Worm (Caenorhabditis elegans) whole organism, L1 larva: Measurements from ENCODE around the gene Y17G7B.3.

ENCODE experiments used
- C04F5.9 ChIP-seq: sonication (generic microtip); optimal IDR thresholded peaks from 2 replicates; lab custom pipeline; 2016; ENCODE audit warnings: missing genetic modification characterization, missing compliant biosample characterization
- C16A3.4 ChIP-seq: fragments of 150-350 bp; optimal IDR thresholded peaks from 2 replicates; lab custom pipeline; 2014; ENCODE audit warnings: missing biosample characterization, missing genetic modification characterization
- alr-1 ChIP-seq: fragments of 200-800 bp; sonication (Bioruptor generic); optimal IDR thresholded peaks from 2 replicates; lab custom pipeline; 2018; ENCODE audit warnings: borderline replicate concordance, mild to moderate bottlenecking, missing genetic modification characterization, missing compliant biosample characterization
- ama-1 ChIP-seq: fragments of 150-350 bp; optimal IDR thresholded peaks from 2 replicates; lab custom pipeline; 2014
- blmp-1 ChIP-seq: fragments of 150-350 bp; optimal IDR thresholded peaks from 2 replicates; lab custom pipeline; 2014; ENCODE audit warnings: missing biosample characterization, missing genetic modification characterization
- ceh-63 ChIP-seq: fragments of 200-800 bp; sonication (Bioruptor generic); optimal IDR thresholded peaks from 2 replicates; lab custom pipeline; 2018; ENCODE audit warnings: mild to moderate bottlenecking, missing genetic modification characterization, missing compliant biosample characterization
- ceh-82 ChIP-seq, 3 experiments: fragments of 150-350 bp in 1 of 3; sonication (generic microtip) in 2 of 3; optimal IDR thresholded peaks; 2 replicates each; lab custom pipeline; 2014 to 2017; ENCODE audit warnings: missing biosample characterization in 3 of 3, missing genetic modification characterization in 3 of 3
- ceh-88 ChIP-seq: fragments of 200-800 bp; sonication (Bioruptor generic); IDR thresholded peaks from 2 replicates; pipeline ENCODE4 v1.3.6; 2022; ENCODE audit warnings: missing genetic modification characterization, missing compliant biosample characterization
- efl-1 ChIP-seq, 4 experiments: fragments of 150-350 bp; optimal IDR thresholded peaks in 3 of 4; peaks in 1 of 4; 1 replicate in 1 of 4; 2 replicates in 3 of 4; lab custom pipeline; 2014; ENCODE audit warnings: missing biosample characterization in 2 of 4, missing genetic modification characterization in 2 of 4, missing genetic modification reagents in 2 of 4
- egl-13 ChIP-seq: sonication (generic microtip); optimal IDR thresholded peaks from 2 replicates; lab custom pipeline; 2016; ENCODE audit warnings: missing genotype, missing genetic modification reagents, missing genetic modification characterization, missing compliant biosample characterization
- egl-27 ChIP-seq, 2 experiments: fragments of 150-350 bp in 1 of 2; sonication (generic microtip); optimal IDR thresholded peaks; 3 replicates each; lab custom pipeline; 2017 to 2018; ENCODE audit warnings: missing biosample characterization in 2 of 2, missing genetic modification characterization in 2 of 2, missing genetic modification reagents in 2 of 2
- elt-3 ChIP-seq, 6 experiments: fragments of 150-350 bp in 1 of 6; sonication (generic microtip); optimal IDR thresholded peaks; 2 replicates each; lab custom pipeline; 2017 to 2018; ENCODE audit warnings: missing biosample characterization in 6 of 6, missing genetic modification characterization in 6 of 6, inconsistent platforms in 1 of 6
- ets-5 ChIP-seq: fragments of 200-800 bp; sonication (Bioruptor generic); IDR thresholded peaks from 2 replicates; pipeline ENCODE4 v1.3.6; 2022; ENCODE audit warnings: missing genetic modification characterization, missing compliant biosample characterization
- fkh-10 ChIP-seq: sonication (generic microtip); optimal IDR thresholded peaks from 2 replicates; lab custom pipeline; 2017; ENCODE audit warnings: missing biosample characterization, missing genetic modification reagents, missing genetic modification characterization
- grh-1 ChIP-seq: fragments of 200-800 bp; sonication (Bioruptor generic); IDR thresholded peaks from 2 replicates; pipeline ENCODE4 v1.3.6; 2022; ENCODE audit warnings: missing genetic modification reagents, missing genetic modification characterization, missing compliant biosample characterization
- hlh-17 ChIP-seq: fragments of 200-800 bp; sonication (Bioruptor generic); optimal IDR thresholded peaks from 2 replicates; lab custom pipeline; 2018; ENCODE audit warnings: missing genetic modification characterization, mild to moderate bottlenecking, missing compliant biosample characterization, moderate library complexity, borderline replicate concordance
- hlh-4 ChIP-seq: sonication (generic microtip); optimal IDR thresholded peaks from 2 replicates; lab custom pipeline; 2016; ENCODE audit warnings: mild to moderate bottlenecking, missing genetic modification characterization, missing compliant biosample characterization
- lin-14 ChIP-seq: fragments of 200-800 bp; sonication (Bioruptor generic); optimal IDR thresholded peaks from 2 replicates; lab custom pipeline; 2018; ENCODE audit warnings: mild to moderate bottlenecking, missing genetic modification characterization, moderate library complexity, missing compliant biosample characterization
- nhr-12 ChIP-seq: sonication (generic microtip); optimal IDR thresholded peaks from 2 replicates; lab custom pipeline; 2017; ENCODE audit warnings: missing biosample characterization, missing genetic modification characterization
- nhr-19 ChIP-seq: fragments of 200-800 bp; sonication (Bioruptor generic); conservative IDR thresholded peaks from 2 replicates; pipeline ENCODE4 v1.3.6; 2022; ENCODE audit warnings: missing genetic modification characterization, missing compliant biosample characterization
- nhr-237 ChIP-seq: fragments of 150-350 bp; optimal IDR thresholded peaks from 2 replicates; lab custom pipeline; 2014; ENCODE audit warnings: missing biosample characterization, missing genetic modification characterization
- nhr-28 ChIP-seq: fragments of 150-350 bp; optimal IDR thresholded peaks from 2 replicates; lab custom pipeline; 2014; ENCODE audit warnings: missing biosample characterization, missing genetic modification characterization
- nhr-76 ChIP-seq: sonication (generic microtip); optimal IDR thresholded peaks from 2 replicates; lab custom pipeline; 2017; ENCODE audit warnings: missing biosample characterization, missing genetic modification characterization
- nhr-77 ChIP-seq: fragments of 150-350 bp; optimal IDR thresholded peaks from 2 replicates; lab custom pipeline; 2014; ENCODE audit warnings: missing biosample characterization, missing genetic modification characterization
- nhr-85 ChIP-seq: sonication (generic microtip); peaks from one replicate; lab custom pipeline; 2016; ENCODE audit warnings: missing genetic modification characterization, inconsistent platforms, missing compliant biosample characterization
- sox-4 ChIP-seq: sonication (generic microtip); optimal IDR thresholded peaks from 2 replicates; lab custom pipeline; 2016; ENCODE audit warnings: missing genetic modification characterization, missing compliant biosample characterization
- swsn-7 ChIP-seq: sonication (generic microtip); optimal IDR thresholded peaks from 2 replicates; lab custom pipeline; 2016; ENCODE audit warnings: missing genetic modification characterization, missing compliant biosample characterization
- unc-30 ChIP-seq: sonication (generic microtip); optimal IDR thresholded peaks from 2 replicates; lab custom pipeline; 2017; ENCODE audit warnings: missing biosample characterization, missing genetic modification characterization
- unc-98 ChIP-seq: fragments of 200-800 bp; sonication (Bioruptor generic); IDR thresholded peaks from 2 replicates; pipeline ENCODE4 v1.3.6; 2022; ENCODE audit warnings: missing genetic modification characterization, missing compliant biosample characterization
- xbp-1 ChIP-seq: sonication (generic microtip); optimal IDR thresholded peaks from 2 replicates; lab custom pipeline; 2016; ENCODE audit warnings: missing genetic modification characterization, missing compliant biosample characterization
- zag-1 ChIP-seq: fragments of 150-350 bp; optimal IDR thresholded peaks from 2 replicates; lab custom pipeline; 2014; ENCODE audit warnings: missing biosample characterization, missing genetic modification characterization
- zip-4 ChIP-seq: fragments of 200-800 bp; sonication (Bioruptor generic); optimal IDR thresholded peaks from 2 replicates; lab custom pipeline; 2018; ENCODE audit warnings: mild to moderate bottlenecking, missing genetic modification characterization, moderate library complexity, missing compliant biosample characterization

Y17G7B.3 gene

DNA sequence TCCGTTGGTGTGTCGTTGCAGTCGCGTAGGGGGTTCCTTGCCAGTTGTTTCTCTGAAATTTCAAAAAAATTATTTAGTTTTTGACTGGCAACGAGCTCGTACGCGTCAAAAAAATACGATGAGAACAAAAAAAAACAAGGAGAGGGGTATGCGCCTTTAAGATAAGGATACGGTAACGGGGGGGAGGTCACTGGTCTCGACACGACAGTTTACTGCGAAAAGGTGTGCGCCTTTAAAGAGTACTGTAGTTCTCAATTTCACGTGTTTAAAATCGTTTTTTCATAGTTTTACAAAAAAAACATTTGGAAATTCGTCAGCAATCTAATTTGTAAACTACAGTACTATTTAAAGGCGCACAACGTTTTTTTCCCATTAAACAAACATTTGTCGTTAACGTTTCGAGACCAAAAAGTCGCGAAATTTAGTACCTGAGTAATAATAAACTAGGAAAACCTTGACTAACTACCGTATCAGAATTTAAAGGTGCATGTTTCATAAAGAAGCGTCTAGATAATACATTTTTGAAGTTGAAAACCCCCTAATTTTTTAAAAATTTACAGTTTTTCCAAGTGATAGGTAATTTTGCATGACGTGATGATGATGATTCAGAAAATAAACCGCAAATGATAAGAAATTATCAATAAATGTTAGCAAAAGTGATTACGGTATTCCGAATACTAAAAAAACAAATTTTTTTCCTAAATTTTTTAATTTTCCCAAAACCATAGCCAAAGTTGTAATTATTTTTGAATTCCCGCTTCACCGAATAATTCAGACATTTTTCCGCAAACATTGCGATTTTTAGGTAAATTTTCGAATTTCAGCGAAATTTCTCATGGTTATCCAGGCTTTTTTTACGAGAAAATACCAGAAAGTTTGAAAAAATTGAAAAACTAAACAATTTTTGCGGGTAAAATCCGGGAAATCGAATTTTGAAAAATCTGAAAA is 14.5 kb upstream of the Y17G7B.3 start (continued):
- TF ChIP-seq C16A3.4 (tag; lab: Kevin White, UChicago) (no peak), nhr-28 (tag; lab: Kevin White, UChicago) (no peak), ceh-63 (GFP tag; lab: Kevin White, UChicago) (no peak), unc-98 (GFP tag; lab: Robert Waterston, UW) (no peak), nhr-76 (tag; lab: Kevin White, UChicago) (no peak), hlh-4 (tag; lab: Kevin White, UChicago) (no peak), egl-27 (tag; optimal IDR thresholded peaks at IDR 0.05; lab: Kevin White, UChicago) (no peak), unc-30 (tag; lab: Kevin White, UChicago) (no peak), grh-1 (no peak; the same call in 1 of the 2 replicates), zip-4 (GFP tag; lab: Kevin White, UChicago) (peak; percentile 3)
- TF ChIP-seq, all 84 proteins: peak for 32

DNA sequence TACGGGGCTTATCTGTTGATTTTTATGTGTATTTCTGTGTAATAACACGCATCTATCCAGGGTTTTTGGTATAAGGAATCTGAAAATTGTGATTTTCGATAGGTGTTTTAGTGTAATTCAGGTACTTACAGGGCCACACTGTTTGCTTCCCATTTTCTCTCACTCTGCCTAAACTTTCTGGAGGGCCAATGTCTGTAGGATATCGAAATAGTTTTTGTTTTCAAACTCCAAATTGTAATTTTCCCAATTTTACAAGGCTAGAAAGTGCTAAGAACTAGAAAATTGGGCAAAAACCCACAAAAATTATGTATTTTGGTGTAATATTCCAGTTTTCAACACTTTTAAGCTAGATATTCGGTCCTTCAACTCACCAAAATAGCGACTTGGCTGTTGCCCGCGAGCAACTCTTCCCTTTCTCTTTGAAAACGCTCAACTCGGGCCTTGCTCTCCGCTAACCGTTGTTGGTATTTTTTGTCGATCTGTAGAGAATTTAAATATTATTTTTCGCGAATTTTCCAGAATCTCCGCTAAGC is 12.0 kb upstream of the Y17G7B.3 start:
- TF ChIP-seq unc-30 (tag; lab: Kevin White, UChicago), result no peak
- TF ChIP-seq ama-1 (lab: Kevin White, UChicago), result peak; percentile 53
- TF ChIP-seq elt-3 (tag; optimal IDR thresholded peaks at IDR 0.05; lab: Kevin White, UChicago), result no peak
- no peak for TF ChIP-seq zag-1 (tag; lab: Kevin White, UChicago)
- no peak for TF ChIP-seq nhr-12
- peak in 1 of 3 experiments; percentile 7 for TF ChIP-seq ceh-82 (tag; optimal IDR thresholded peaks at IDR 0.05; lab: Kevin White, UChicago)
- no peak for TF ChIP-seq lin-14 (GFP tag; lab: Kevin White, UChicago)
- no peak for TF ChIP-seq C04F5.9 (tag; lab: Kevin White, UChicago)

DNA sequence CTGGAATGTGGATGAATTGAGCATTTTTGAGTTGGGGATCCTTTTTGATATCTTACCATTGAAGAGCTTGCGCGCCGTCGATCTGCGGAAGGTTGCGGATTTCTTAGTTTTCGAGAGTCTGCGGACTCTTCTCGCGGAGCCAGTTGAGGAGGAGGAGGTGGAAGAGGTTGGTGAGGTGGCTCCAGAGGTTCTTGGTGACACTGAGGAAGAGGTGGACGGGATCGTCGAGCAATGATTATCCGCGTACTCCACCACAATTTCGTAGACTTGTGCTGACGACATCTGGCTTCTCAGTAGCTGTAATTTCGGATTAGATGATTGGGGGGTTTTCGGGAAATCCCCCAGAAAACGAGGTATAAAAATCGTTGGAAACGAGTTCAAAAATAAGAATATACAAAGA is 11.5 kb upstream of the Y17G7B.3 start, which contains the start of gene Y17G7B.21:
TSS of gene Y17G7B.21 (minus strand) at position 299 of the 400 bp plus-strand sequence.
- no peak for TF ChIP-seq nhr-19
- TF ChIP-seq grh-1, result 0 out of 2 replicates have a peak, but pooled peaks have one; percentile 21
- peak; percentile 82 for TF ChIP-seq nhr-85 (tag; lab: Kevin White, UChicago)
- peak; percentile 1 for TF ChIP-seq egl-13 (tag; lab: Kevin White, UChicago)
- TF ChIP-seq hlh-17 (GFP tag; lab: Kevin White, UChicago), result peak; percentile 72
- TF ChIP-seq efl-1 (optimal IDR thresholded peaks at IDR 0.05; lab: Kevin White, UChicago), result no peak
- peak in 1 of 2 experiments; percentile 91 for TF ChIP-seq efl-1 (GFP tag; optimal IDR thresholded peaks at IDR 0.05 in 1 of 2; lab: Kevin White, UChicago)
- TF ChIP-seq fkh-10 (GFP tag; lab: Kevin White, UChicago), result no peak
- TF ChIP-seq nhr-77 (tag; lab: Kevin White, UChicago), result peak; percentile 6

DNA sequence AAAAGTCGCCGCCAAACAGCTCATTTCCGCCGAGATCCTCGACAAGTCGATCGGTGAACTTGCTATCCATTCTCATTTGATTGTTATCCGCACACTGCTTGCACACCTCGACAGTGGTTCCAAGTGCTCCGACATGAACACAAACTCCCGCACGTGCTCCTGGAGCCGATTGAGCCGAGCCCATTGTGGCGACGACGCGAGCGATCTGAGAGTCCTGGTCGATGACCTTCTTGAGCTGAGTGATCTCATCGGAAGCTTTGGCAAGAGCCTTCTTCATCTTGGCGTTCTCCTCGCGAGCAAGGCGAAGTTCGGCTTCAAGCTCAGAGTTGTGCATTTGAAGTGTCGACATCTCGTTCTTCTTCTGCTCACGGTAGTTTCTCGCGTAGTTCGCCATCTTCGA is 10.3 kb upstream of the Y17G7B.3 start:
- TF ChIP-seq efl-1 (optimal IDR thresholded peaks at IDR 0.05; lab: Kevin White, UChicago) (no peak), efl-1 (GFP tag; optimal IDR thresholded peaks at IDR 0.05 in 1 of 2; lab: Kevin White, UChicago) (peak in 1 of 2 experiments; percentile 9), xbp-1 (tag; lab: Kevin White, UChicago) (no peak)

DNA sequence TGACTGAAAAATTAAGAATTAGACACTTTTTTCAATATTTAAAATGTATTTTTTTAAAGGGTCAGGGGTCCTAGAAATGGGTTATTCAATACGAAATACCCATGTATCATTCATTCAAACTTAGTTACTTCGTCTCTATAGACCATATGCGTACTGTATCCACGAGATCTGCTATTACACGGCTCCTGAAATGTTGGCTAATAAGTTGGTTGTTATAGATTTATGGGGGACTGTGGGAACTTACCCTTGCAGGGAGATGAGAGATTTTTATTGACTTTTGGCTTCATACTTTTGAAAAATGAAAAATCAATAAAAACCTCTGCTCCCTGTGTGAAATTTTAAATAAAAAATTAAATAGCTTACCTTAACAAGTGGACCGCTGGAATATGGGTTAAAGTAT is 9.9 kb upstream of the Y17G7B.3 start:
- no peak for TF ChIP-seq blmp-1 (tag; lab: Kevin White, UChicago)
- TF ChIP-seq nhr-85 (tag; lab: Kevin White, UChicago), result peak; percentile 63
- no peak for TF ChIP-seq swsn-7
- TF ChIP-seq fkh-10 (GFP tag; lab: Kevin White, UChicago), result no peak
- no peak for TF ChIP-seq ets-5 (GFP tag; lab: Robert Waterston, UW)
- TF ChIP-seq ceh-88 (GFP tag; lab: Robert Waterston, UW), result no peak
- TF ChIP-seq nhr-237 (tag; lab: Kevin White, UChicago), result no peak
- TF ChIP-seq alr-1 (tag; lab: Kevin White, UChicago), result no peak
- TF ChIP-seq efl-1 (optimal IDR thresholded peaks at IDR 0.05; lab: Kevin White, UChicago), result no peak
- TF ChIP-seq efl-1 (GFP tag; optimal IDR thresholded peaks at IDR 0.05 in 1 of 2; lab: Kevin White, UChicago), result peak in 1 of 2 experiments; percentile 77
- TF ChIP-seq sox-4 (tag; lab: Kevin White, UChicago), result no peak
